Worm (Caenorhabditis elegans): ENCODE results near the gene W01B6.3.

ce11 chrIV:10068266-10068665 lies 4.2 kb downstream of the W01B6.3 start:
- TF ChIP-seq ceh-9 (tag; optimal IDR thresholded peaks at IDR 0.05): no peak
- no peak for TF ChIP-seq ztf-11 (tag; optimal IDR thresholded peaks at IDR 0.05)
- no peak for TF ChIP-seq ceh-82 (tag; optimal IDR thresholded peaks at IDR 0.05)

Data from whole organism, L3 larva.